Worm (Caenorhabditis elegans) whole organism, young adult: ENCODE measurements around the gene aars-1.

Source experiments
- B0035.1 ChIP-seq: sonication (generic microtip); optimal IDR thresholded peaks from 2 replicates; lab custom pipeline; 2016; ENCODE audit warnings: missing genetic modification characterization, mild to moderate bottlenecking, missing compliant biosample characterization, missing genotype, missing genetic modification reagents
- D2030.7 ChIP-seq: fragments of 200-800 bp; sonication (Bioruptor generic); IDR thresholded peaks from 2 replicates; pipeline ENCODE4 v1.3.6; 2022; ENCODE audit warnings: missing genetic modification reagents, missing genetic modification characterization, missing compliant biosample characterization
- F10E7.11 ChIP-seq: sonication (generic microtip); optimal IDR thresholded peaks from 2 replicates; lab custom pipeline; 2017; ENCODE audit warnings: mild to moderate bottlenecking, missing genetic modification characterization, moderate library complexity, missing compliant biosample characterization
- F22D6.2 ChIP-seq: sonication (generic microtip); optimal IDR thresholded peaks from 2 replicates; lab custom pipeline; 2016; ENCODE audit warnings: mild to moderate bottlenecking, missing genetic modification characterization, missing compliant biosample characterization
- F23B12.7 ChIP-seq: sonication (generic microtip); optimal IDR thresholded peaks from 2 replicates; lab custom pipeline; 2017; ENCODE audit warnings: missing genetic modification characterization, mild to moderate bottlenecking, missing compliant biosample characterization, antibody characterized with exemption, moderate library complexity; ENCODE audit not compliant: insufficient read depth
- F37B4.10 ChIP-seq: fragments of 200-800 bp; sonication (Bioruptor generic); IDR thresholded peaks from 2 replicates; pipeline ENCODE4 v1.3.6; 2022; ENCODE audit warnings: missing genetic modification characterization, missing compliant biosample characterization
- F57C9.4 ChIP-seq: sonication (generic microtip); optimal IDR thresholded peaks from 2 replicates; lab custom pipeline; 2017; ENCODE audit warnings: mild to moderate bottlenecking, missing genetic modification characterization, missing compliant biosample characterization
- Y79H2A.3 ChIP-seq: fragments of 200-800 bp; sonication (Bioruptor generic); conservative IDR thresholded peaks from 2 replicates; pipeline ENCODE4 v1.3.6; 2022; ENCODE audit warnings: missing genetic modification reagents, missing genetic modification characterization, missing compliant biosample characterization
- ama-1 ChIP-seq, 3 experiments: fragments of 150-350 bp in 1 of 3; sonication (generic microtip) in 2 of 3; optimal IDR thresholded peaks; 2 replicates each; lab custom pipeline; 2014 to 2018; ENCODE audit warnings: missing biosample characterization in 2 of 3, missing genetic modification characterization in 2 of 3, missing genetic modification reagents in 2 of 3
- aptf-2 ChIP-seq: fragments of 200-800 bp; sonication (Bioruptor generic); conservative IDR thresholded peaks from 2 replicates; pipeline ENCODE4 v1.3.6; 2022; ENCODE audit warnings: missing genetic modification reagents, missing genetic modification characterization, missing compliant biosample characterization
- attf-5 ChIP-seq: fragments of 200-800 bp; sonication (Bioruptor generic); optimal IDR thresholded peaks from 2 replicates; lab custom pipeline; 2018; ENCODE audit warnings: mild to moderate bottlenecking, missing genetic modification characterization, missing compliant biosample characterization
- bed-1 ChIP-seq: fragments of 200-800 bp; sonication (Bioruptor generic); IDR thresholded peaks from 2 replicates; pipeline ENCODE4 v1.3.6; 2022; ENCODE audit warnings: missing genetic modification reagents, missing genetic modification characterization, missing compliant biosample characterization
- cebp-1 ChIP-seq, 2 experiments: fragments of 200-800 bp in 1 of 2; sonication (Bioruptor generic) in 1 of 2; sonication (generic microtip) in 1 of 2; IDR thresholded peaks in 1 of 2; optimal IDR thresholded peaks in 1 of 2; 2 replicates each; pipeline versions ENCODE4 v1.3.6 to Lab custom; 2017 to 2022; ENCODE audit warnings: missing compliant biosample characterization in 2 of 2, missing genetic modification characterization in 2 of 2, mild to moderate bottlenecking in 1 of 2, missing genetic modification reagents in 1 of 2, moderate library complexity in 1 of 2
- ceh-100 ChIP-seq: fragments of 200-800 bp; sonication (Bioruptor generic); IDR thresholded peaks from 2 replicates; pipeline ENCODE4 v1.3.6; 2022; ENCODE audit warnings: missing genetic modification reagents, missing genetic modification characterization, missing compliant biosample characterization
- ceh-91 ChIP-seq: fragments of 200-800 bp; sonication (Bioruptor generic); IDR thresholded peaks from 2 replicates; pipeline ENCODE4 v1.3.6; 2022; ENCODE audit warnings: missing genetic modification reagents, missing genetic modification characterization, missing compliant biosample characterization
- die-1 ChIP-seq: sonication (generic microtip); optimal IDR thresholded peaks from 2 replicates; lab custom pipeline; 2016; ENCODE audit warnings: missing genotype, mild to moderate bottlenecking, missing genetic modification characterization, missing compliant biosample characterization
- dpl-1 ChIP-seq: fragments of 150-350 bp; optimal IDR thresholded peaks from 2 replicates; lab custom pipeline; 2014; ENCODE audit warnings: missing biosample characterization, missing genetic modification reagents, missing genetic modification characterization
- efl-1 ChIP-seq: fragments of 150-350 bp; optimal IDR thresholded peaks from 2 replicates; lab custom pipeline; 2014; ENCODE audit warnings: missing biosample characterization, missing genetic modification reagents, missing genetic modification characterization
- egl-18 ChIP-seq: fragments of 200-800 bp; sonication (Bioruptor generic); IDR thresholded peaks from 2 replicates; pipeline ENCODE4 v1.3.6; 2022; ENCODE audit warnings: missing genetic modification reagents, missing genetic modification characterization, missing compliant biosample characterization
- hlh-12 ChIP-seq: sonication (generic microtip); optimal IDR thresholded peaks from 2 replicates; lab custom pipeline; 2016; ENCODE audit warnings: missing genetic modification characterization, missing compliant biosample characterization
- hlh-26 ChIP-seq: fragments of 200-800 bp; sonication (Bioruptor generic); conservative IDR thresholded peaks from 2 replicates; pipeline ENCODE4 v1.3.6; 2022; ENCODE audit warnings: missing genetic modification reagents, missing genetic modification characterization, missing compliant biosample characterization
- hmg-20 ChIP-seq: fragments of 200-800 bp; sonication (Bioruptor generic); IDR thresholded peaks from 2 replicates; pipeline ENCODE4 v1.3.6; 2022; ENCODE audit warnings: missing genetic modification reagents, missing genetic modification characterization, missing compliant biosample characterization
- lag-1 ChIP-seq: fragments of 200-800 bp; sonication (Bioruptor generic); IDR thresholded peaks from 2 replicates; pipeline ENCODE4 v1.3.6; 2022; ENCODE audit warnings: missing genetic modification reagents, missing genetic modification characterization, missing compliant biosample characterization
- lin-35 ChIP-seq, 3 experiments: fragments of 150-350 bp in 2 of 3; sonication (generic microtip) in 1 of 3; optimal IDR thresholded peaks; 2 replicates each; lab custom pipeline; 2014 to 2018; ENCODE audit warnings: missing biosample characterization in 3 of 3, missing genetic modification characterization in 3 of 3, missing genetic modification reagents in 3 of 3
- lin-40 ChIP-seq: sonication (generic microtip); optimal IDR thresholded peaks from 2 replicates; lab custom pipeline; 2016; ENCODE audit warnings: missing genetic modification characterization, mild to moderate bottlenecking, missing compliant biosample characterization, missing genotype, missing genetic modification reagents
- lin-54 ChIP-seq: fragments of 200-800 bp; sonication (Bioruptor generic); optimal IDR thresholded peaks from 2 replicates; lab custom pipeline; 2018; ENCODE audit warnings: mild to moderate bottlenecking, missing genetic modification characterization, missing compliant biosample characterization
- lir-1 ChIP-seq: fragments of 200-800 bp; sonication (Bioruptor generic); conservative IDR thresholded peaks from 2 replicates; pipeline ENCODE4 v1.3.6; 2022; ENCODE audit warnings: missing genetic modification reagents, missing genetic modification characterization, missing compliant biosample characterization
- madf-10 ChIP-seq: sonication (generic microtip); optimal IDR thresholded peaks from 2 replicates; lab custom pipeline; 2016; ENCODE audit warnings: mild to moderate bottlenecking, missing genetic modification characterization, missing compliant biosample characterization
- madf-8 ChIP-seq: fragments of 200-800 bp; sonication (Bioruptor generic); conservative IDR thresholded peaks from 2 replicates; pipeline ENCODE4 v1.3.6; 2022; ENCODE audit warnings: missing genetic modification reagents, missing genetic modification characterization, missing compliant biosample characterization
- mes-4 ChIP-seq: sonication (generic microtip); optimal IDR thresholded peaks from 2 replicates; lab custom pipeline; 2016; ENCODE audit warnings: missing genotype, missing genetic modification characterization, missing compliant biosample characterization
- nhr-120 ChIP-seq: fragments of 200-800 bp; sonication (Bioruptor generic); IDR thresholded peaks from 2 replicates; pipeline ENCODE4 v1.3.6; 2022; ENCODE audit warnings: missing genetic modification characterization, missing compliant biosample characterization
- snpc-1.3 ChIP-seq: sonication (generic microtip); optimal IDR thresholded peaks from 2 replicates; lab custom pipeline; 2017; ENCODE audit warnings: missing genetic modification characterization, mild to moderate bottlenecking, missing compliant biosample characterization, antibody characterized with exemption, moderate library complexity, missing genotype, missing genetic modification reagents; ENCODE audit not compliant: insufficient read depth
- snpc-4 ChIP-seq, 5 experiments: fragments of 150-350 bp in 1 of 5; sonication (generic microtip) in 4 of 5; optimal IDR thresholded peaks; 2 replicates each; lab custom pipeline; 2014 to 2018; ENCODE audit warnings: missing genetic modification characterization in 5 of 5, missing biosample characterization in 3 of 5, antibody characterized with exemption in 2 of 5, mild to moderate bottlenecking in 2 of 5, missing compliant biosample characterization in 2 of 5, missing genotype in 2 of 5, moderate library complexity in 2 of 5, missing genetic modification reagents in 1 of 5
- tbx-9 ChIP-seq: sonication (generic microtip); optimal IDR thresholded peaks from 2 replicates; lab custom pipeline; 2016; ENCODE audit warnings: borderline replicate concordance, missing genetic modification characterization, inconsistent platforms, missing compliant biosample characterization
- ztf-25 ChIP-seq: fragments of 200-800 bp; sonication (Bioruptor generic); IDR thresholded peaks from 2 replicates; pipeline ENCODE4 v1.3.6; 2022; ENCODE audit warnings: missing genetic modification reagents, missing genetic modification characterization, missing compliant biosample characterization
- ztf-28 ChIP-seq: fragments of 200-800 bp; sonication (Bioruptor generic); IDR thresholded peaks from 2 replicates; pipeline ENCODE4 v1.3.6; 2022; ENCODE audit warnings: missing genetic modification reagents, missing genetic modification characterization, missing compliant biosample characterization
- ztf-3 ChIP-seq: fragments of 200-800 bp; sonication (Bioruptor generic); optimal IDR thresholded peaks from 2 replicates; lab custom pipeline; 2018; ENCODE audit warnings: mild to moderate bottlenecking, missing genetic modification characterization, missing compliant biosample characterization

aars-1 gene

ce11 chrII:11453025-11453424, 11.3 kb downstream of the aars-1 start, which contains the start of gene rsp-1 (continued):
- TF ChIP-seq Y79H2A.3 (no peak), lag-1 (GFP tag; lab: Robert Waterston, UW) (0 out of 2 replicates have a peak, but pooled peaks have one; percentile 48), ceh-91 (GFP tag; lab: Robert Waterston, UW) (peak; percentile 73), D2030.7 (GFP tag; lab: Robert Waterston, UW) (peak; percentile 77), B0035.1 (peak; percentile 14), lin-35 (GFP tag; optimal IDR thresholded peaks at IDR 0.05; lab: Kevin White, UChicago) (peak in 2 of 3 experiments; percentile 74 to 93), F22D6.2 (tag; lab: Kevin White, UChicago) (peak; percentile 27), snpc-1.3 (peak; percentile 72), mes-4 (tag; lab: Kevin White, UChicago) (no peak), aptf-2 (GFP tag; lab: Robert Waterston, UW) (no peak), attf-5 (GFP tag; lab: Kevin White, UChicago) (peak; percentile 98), madf-8 (peak; percentile 57), ztf-28 (GFP tag; lab: Robert Waterston, UW) (0 out of 2 replicates have a peak, but pooled peaks have one; percentile 49), egl-18 (GFP tag; lab: Robert Waterston, UW) (0 out of 2 replicates have a peak, but pooled peaks have one; percentile 30), nhr-120 (GFP tag; lab: Robert Waterston, UW) (no peak), tbx-9 (tag; lab: Kevin White, UChicago) (no peak), snpc-4 (GFP tag; optimal IDR thresholded peaks at IDR 0.05; lab: Kevin White, UChicago) (no peak), snpc-4 (tag; optimal IDR thresholded peaks at IDR 0.05; lab: Kevin White, UChicago) (peak; percentile 73 to 82 (median 80)), F37B4.10 (GFP tag; lab: Robert Waterston, UW) (no peak), lin-54 (peak; percentile 93), madf-10 (peak; percentile 80), cebp-1 (GFP tag; IDR thresholded peaks at IDR 0.05; lab: Robert Waterston, UW) (peak; percentile 52), cebp-1 (tag; optimal IDR thresholded peaks at IDR 0.05; lab: Kevin White, UChicago) (peak; percentile 89), F10E7.11 (tag; lab: Kevin White, UChicago) (no peak), F23B12.7 (tag; lab: Kevin White, UChicago) (peak; percentile 85), ztf-3 (GFP tag; lab: Kevin White, UChicago) (no peak), dpl-1 (GFP tag; lab: Kevin White, UChicago) (peak; percentile 56), ama-1 (optimal IDR thresholded peaks at IDR 0.05; lab: Kevin White, UChicago) (no peak), ama-1 (GFP tag; optimal IDR thresholded peaks at IDR 0.05; lab: Kevin White, UChicago) (no peak), F57C9.4 (tag; lab: Kevin White, UChicago) (no peak), hmg-20 (no peak), bed-1 (GFP tag; lab: Robert Waterston, UW) (no peak), ztf-25 (GFP tag; lab: Robert Waterston, UW) (no peak), hlh-12 (tag; lab: Kevin White, UChicago) (no peak), ceh-100 (GFP tag; lab: Robert Waterston, UW) (peak; percentile 78), lir-1 (GFP tag; lab: Robert Waterston, UW) (0 out of 2 replicates have a peak, but pooled peaks have one; percentile 39), hlh-26 (GFP tag; lab: Robert Waterston, UW) (no peak), efl-1 (GFP tag; lab: Kevin White, UChicago) (peak; percentile 60), die-1 (peak; percentile 11), lin-40 (tag; lab: Kevin White, UChicago) (peak; percentile 88)
